Worm (Caenorhabditis elegans) whole organism, L3 larva: ENCODE data around the gene Y59A8B.12.

Source experiments
- lin-15B ChIP-seq: fragments of 150-350 bp; optimal IDR thresholded peaks from 2 replicates; lab custom pipeline; 2014; ENCODE audit warnings: missing biosample characterization, missing genetic modification characterization
- lin-39 ChIP-seq: fragments of 150-350 bp; optimal IDR thresholded peaks from 2 replicates; lab custom pipeline; 2018; ENCODE audit warnings: missing biosample characterization, missing genetic modification reagents, missing genetic modification characterization
- nhr-11 ChIP-seq: fragments of 150-350 bp; optimal IDR thresholded peaks from 2 replicates; lab custom pipeline; 2014; ENCODE audit warnings: missing biosample characterization, missing genetic modification characterization
- tbx-2 ChIP-seq: sonication (generic microtip); optimal IDR thresholded peaks from 2 replicates; lab custom pipeline; 2016; ENCODE audit warnings: mild to moderate bottlenecking, missing genetic modification characterization, missing compliant biosample characterization

- TF ChIP-seq lin-39 (tag; lab: Kevin White, UChicago) (no peak), tbx-2 (tag; lab: Kevin White, UChicago) (no peak), nhr-11 (tag; lab: Kevin White, UChicago) (no peak), lin-15B (tag; lab: Kevin White, UChicago) (peak; percentile 65)
Measured at ce11 chrV:18086783-18087182, 759 bp upstream of the Y59A8B.12 start, which contains the start of gene slr-2.
